Fruit fly (Drosophila melanogaster): ENCODE data around the gene RluA-2.

RluA-2 gene

DNA sequence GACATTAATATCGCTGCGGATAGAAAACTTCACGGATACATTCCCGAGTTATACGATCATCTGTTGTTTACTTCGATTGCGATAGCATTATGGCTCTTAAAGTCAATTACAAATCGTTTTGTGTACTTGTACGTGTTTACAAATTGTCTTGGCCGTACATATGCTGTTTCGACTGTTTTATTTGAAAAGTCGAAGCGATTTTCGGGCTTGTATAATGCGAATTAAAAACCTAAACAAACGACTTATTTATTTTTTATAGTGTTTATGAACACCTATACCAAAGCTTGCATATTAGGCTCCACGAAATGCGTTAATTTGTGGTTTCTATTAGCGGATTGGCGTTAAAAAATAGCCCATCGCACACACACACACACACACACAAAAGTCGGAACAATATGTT, 4.6 kb upstream of the RluA-2 start:
- no peak for TF ChIP-seq noc (tag; optimal IDR thresholded peaks at IDR 0.05)

DNA sequence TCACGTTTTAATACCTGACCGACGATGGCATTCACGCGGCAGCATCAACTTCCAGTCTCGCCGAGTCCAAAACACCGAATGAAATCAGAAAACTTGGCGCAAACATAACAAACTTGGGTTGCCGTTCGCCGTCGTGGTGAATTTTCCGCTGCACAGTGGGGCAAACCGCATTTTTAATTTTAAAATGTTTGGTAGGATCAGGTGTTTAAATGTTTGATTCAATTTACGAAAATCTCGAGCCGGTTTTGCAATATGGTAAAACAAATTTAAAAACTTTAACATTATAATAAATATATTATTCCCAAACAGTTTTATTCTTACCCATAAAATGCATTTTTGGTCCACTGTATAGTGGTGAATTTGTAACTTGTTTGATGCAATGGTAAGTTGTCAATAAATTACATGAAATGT, 2.6 kb upstream of the RluA-2 start, which contains the start of gene RluA-1:
TSS of gene RluA-1 (minus strand) at position 82 of the 411 bp plus-strand sequence.
- peak; percentile 71 for TF ChIP-seq noc (tag; optimal IDR thresholded peaks at IDR 0.05)

DNA sequence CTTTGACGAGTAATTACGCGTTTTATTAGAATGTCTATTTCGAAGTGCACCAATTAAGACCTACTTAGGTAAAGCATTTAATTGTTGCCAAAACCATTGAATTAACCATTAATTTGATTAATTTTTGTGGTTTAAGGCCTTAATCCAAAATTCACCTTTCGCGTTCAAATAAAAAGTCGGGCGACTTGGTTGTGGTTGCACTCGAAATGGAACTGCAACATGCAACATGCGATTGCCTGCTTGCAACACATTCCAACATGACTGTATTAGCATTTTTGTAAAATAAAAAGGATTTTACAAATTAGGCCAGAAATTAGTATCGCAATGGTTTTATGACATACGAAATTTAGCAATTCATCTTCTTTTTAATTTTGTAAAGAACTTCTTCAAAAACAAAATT, 2.1 kb upstream of the RluA-2 start:
- TF ChIP-seq noc (tag; optimal IDR thresholded peaks at IDR 0.05): no peak

DNA sequence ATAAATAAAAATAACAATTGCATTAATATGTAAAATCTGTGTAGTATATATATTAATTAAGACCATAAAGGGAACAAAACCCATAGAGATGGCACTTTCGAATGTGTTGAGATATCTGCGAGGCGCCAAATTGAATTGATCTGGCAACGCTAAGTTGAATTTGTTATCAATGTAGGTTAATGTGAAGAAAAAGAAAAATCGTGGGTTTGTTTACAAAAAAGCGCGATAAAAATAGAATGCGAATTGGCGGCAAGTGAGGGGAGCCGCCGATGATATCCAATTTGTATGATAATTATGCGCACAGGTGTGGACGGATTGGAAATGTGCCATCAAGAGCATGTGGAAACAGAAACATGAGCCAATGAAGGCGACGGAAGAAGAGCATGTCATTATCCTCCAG, 3.0 kb downstream of the RluA-2 start:
- no peak for TF ChIP-seq noc (tag; optimal IDR thresholded peaks at IDR 0.05)

DNA sequence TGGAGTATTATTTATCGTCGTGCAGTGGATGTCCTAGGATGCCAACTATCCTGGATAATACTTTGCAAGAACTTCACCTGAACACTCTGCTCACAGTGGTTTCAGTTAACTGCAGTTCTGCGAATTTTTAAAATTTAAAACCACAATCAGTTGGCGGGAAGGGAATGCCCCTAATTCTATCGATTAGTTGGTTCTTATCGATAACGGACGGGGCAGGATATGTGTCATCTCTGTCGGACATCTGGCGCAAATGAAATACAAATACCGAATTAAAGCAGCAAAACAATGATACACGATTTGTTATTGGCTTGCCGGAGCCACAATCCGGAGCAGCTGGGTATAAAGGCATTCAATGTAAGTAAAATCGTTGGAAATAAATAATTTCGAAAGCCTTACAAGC, 6.2 kb downstream of the RluA-2 start, which contains the start of gene Grip75:
TSS of gene Grip75 (plus strand) at position 223 of the 400 bp plus-strand sequence.
- no peak for TF ChIP-seq noc (tag; optimal IDR thresholded peaks at IDR 0.05)

DNA sequence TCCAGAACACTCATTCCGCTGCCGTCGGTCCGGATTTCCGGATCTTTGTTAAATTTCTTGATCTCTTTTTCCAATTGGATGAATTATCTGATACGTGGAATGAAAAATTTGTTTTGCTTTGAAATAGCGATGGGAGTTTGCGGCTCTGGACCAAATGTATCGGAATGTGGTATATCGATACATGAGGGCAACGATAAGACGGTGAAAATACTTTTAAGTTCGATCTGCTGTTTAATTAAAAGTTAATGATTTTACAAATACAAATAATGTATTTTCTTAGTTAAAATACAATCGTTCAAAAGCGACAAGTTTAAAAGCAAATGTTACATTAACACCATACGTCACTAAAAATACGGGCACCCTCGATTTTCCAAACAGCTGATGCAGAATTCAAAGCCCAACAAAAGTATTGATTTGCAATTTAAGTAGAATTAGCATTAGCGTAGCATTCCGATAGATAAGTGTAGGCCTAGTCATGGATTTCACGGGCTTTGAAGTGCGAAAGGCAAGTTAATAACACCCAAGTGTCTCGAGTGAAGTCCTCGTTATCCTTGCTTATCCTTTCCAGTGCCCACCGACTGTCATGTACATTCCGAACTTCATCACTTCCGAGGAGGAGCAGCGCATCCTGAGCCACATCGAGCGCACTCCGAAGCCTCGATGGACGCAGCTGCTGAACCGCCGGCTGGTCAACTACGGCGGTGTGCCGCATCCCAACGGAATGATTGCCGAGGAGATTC, 11.8 kb downstream of the RluA-2 start, which contains the start of the genes Cog4 and CG6144:
TSS of gene Cog4 (minus strand) at position 139 of the 740 bp plus-strand sequence.
TSS of gene CG6144 (plus strand) at position 211 of the 740 bp plus-strand sequence.
- TF ChIP-seq noc (tag; optimal IDR thresholded peaks at IDR 0.05): no peak

DNA sequence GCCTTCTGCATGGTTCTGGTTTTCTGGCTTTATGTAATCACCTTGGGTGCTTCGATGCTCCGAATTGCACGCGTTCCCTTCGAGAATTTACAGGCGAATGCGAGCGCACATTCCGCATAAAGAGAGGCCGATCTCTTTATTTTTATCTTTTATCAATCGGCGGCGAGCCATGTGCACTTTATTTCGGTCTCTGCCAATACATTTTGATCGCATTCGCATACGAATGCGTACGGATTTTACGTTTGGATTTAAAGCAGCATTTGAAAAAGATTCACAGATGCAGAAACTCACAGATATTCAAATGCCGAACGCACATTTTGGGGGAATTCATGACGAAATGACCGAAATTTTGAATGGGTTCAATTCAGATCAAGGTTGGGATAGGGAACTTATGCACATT, 14.5 kb downstream of the RluA-2 start, which contains the start of gene CG13144:
TSS of gene CG13144 (minus strand) at position 101 of the 400 bp plus-strand sequence.
- TF ChIP-seq noc (tag; optimal IDR thresholded peaks at IDR 0.05): no peak

DNA sequence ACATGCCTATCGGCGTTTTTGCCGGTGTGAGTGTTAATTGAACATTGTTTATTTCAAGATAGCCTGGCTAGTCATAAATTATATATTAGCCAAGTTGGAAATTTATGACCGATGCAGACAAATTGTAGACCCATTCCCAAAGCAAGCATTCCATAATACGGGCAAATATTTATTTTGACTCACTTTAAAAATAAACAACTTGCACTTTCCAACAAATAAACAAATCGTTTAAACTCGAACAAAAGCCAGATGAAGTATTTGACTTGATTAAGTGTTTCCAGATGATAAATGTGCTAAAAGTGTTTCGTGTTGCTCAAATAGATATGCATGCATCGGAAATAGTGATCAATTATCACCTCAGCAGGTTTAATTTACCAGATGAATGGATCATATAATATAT, 18.6 kb downstream of the RluA-2 start:
- TF ChIP-seq noc (tag; optimal IDR thresholded peaks at IDR 0.05): no peak

DNA sequence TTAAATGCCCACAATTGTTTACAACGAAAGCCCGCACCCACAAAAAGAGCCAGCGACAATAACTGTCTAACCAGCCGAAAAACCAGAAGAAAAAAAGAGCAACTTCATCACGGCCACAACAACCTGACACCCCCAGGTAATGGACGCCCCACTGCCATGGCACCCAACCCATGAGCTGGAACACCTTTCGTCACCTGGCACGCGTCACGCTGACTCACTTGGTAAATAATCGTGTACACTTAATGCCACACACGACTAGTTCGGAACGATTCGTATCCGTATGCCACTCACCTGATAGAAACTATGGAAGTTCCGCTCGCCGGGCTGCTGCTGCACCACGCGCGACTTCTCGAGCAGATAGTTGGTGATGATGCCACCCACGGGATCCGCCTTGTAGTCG, 19.5 kb downstream of the RluA-2 start:
- TF ChIP-seq noc (tag; optimal IDR thresholded peaks at IDR 0.05): no peak

DNA sequence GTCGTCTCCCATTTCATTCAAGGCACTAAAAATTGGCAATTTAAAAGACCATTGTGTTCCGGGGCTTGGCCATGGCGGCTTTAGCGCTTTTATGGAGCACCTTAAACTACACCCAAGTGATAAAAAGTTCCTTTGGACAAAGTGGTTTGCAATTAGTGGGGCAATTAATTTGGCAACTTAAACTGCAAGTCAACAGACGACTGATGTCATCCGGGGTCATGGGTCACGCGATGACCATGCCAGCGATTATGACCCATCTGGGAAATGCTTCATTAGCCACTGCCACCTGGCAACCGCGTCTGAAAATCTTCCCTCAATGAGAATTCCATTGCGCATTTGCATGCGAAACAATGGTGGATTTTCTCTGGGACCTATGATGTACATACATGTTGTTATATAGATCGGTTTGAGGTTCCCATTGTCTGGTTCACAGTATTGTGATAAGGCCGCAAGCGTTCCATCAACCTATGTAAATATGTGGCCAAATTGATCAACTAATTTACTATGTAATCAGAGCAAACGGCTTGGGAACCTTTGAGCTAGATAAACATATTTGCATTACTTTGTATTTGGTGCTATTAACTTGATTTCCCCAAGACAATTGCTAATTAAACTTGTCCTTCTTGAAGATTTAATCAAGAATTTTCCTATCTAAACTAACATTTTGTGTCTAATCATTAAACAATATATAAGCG, 20.4 kb downstream of the RluA-2 start:
- no peak for TF ChIP-seq noc (tag; optimal IDR thresholded peaks at IDR 0.05)

DNA sequence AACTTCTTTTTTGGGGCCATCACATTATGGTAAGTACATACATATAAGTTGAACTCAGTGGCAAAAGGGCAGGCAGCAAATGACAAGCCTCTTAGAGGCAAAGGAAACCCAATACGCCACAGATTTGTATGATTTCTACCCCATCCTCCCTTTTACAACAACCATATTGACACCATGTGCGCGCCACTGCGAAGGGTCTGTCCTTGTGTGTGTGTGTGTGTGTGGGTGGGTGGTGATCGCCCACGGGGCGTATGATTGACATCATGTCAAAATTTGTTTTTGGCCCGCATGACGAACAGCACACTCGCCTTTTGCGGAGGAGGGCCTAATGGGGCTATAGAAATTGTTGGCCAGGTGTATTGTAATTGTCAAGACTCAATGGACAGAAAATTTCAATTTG, 22.7 kb downstream of the RluA-2 start:
- no peak for TF ChIP-seq noc (tag; optimal IDR thresholded peaks at IDR 0.05)

DNA sequence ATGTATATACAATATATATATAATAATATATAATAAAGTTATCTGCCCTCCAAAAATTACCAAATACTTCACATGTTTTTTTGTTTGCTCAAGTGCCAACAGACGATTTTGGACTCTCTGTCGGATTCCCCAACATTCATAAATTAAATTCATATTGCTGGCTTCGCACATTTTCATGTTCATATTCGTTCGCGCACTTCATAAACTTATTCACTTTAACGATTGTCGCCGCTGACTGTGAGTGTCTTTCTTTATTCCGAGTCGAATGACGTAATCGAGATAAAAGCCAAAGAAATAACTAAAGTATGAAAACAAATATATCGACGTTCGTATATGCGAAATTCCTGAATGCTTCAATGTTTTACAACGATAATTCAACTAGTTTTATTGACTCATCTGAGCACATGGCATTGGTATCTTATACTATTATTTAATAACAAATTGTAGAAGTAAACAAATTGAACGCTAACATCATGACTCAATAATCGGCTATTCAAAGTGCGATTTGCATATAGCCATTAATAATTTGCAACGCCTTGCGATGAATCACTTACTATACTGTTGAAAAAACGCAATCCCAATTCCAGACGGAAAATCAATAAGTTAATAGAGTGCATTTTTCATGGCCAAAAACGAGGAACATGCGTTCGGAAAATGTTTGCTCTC, 23.6 kb downstream of the RluA-2 start:
- TF ChIP-seq noc (tag; optimal IDR thresholded peaks at IDR 0.05): no peak

DNA sequence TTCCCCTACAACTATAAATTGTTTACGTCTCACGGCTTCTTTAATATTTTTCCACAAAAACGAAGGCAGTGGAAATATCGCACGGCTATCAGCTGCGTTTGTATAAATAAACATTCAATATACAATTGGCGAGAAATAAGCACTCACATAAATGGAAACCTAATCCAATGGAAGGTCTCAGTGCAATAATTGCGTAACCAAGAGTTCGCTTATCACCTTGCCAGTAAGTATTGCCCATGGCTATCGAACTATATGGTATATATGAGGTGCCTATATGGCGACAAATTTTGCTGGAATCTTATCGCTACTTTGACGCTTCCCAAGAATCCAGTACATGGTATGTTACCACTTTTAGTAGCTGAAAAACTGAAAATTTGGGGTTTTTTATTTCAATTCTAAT, 25.4 kb downstream of the RluA-2 start:
- no peak for TF ChIP-seq noc (tag; optimal IDR thresholded peaks at IDR 0.05)

DNA sequence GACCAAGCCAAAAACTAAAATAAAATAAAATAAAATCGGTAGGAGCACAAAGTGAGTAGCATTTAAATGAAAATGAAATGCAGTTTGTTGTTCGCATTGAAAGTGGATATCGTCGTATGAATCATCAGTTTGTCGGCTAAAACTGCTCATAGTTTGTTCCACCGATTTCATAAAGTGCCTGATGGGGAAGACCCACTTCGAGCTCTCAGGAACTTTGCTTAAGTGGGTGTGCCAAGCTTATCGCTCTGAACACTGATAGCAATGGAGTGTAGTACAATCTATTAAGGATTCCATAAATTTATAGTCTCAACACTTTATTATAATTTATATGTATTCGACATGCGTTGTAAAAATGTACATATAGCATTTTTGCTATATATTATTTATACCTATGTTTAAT, 26.0 kb downstream of the RluA-2 start:
- peak; percentile 27 for TF ChIP-seq noc (tag; optimal IDR thresholded peaks at IDR 0.05)

DNA sequence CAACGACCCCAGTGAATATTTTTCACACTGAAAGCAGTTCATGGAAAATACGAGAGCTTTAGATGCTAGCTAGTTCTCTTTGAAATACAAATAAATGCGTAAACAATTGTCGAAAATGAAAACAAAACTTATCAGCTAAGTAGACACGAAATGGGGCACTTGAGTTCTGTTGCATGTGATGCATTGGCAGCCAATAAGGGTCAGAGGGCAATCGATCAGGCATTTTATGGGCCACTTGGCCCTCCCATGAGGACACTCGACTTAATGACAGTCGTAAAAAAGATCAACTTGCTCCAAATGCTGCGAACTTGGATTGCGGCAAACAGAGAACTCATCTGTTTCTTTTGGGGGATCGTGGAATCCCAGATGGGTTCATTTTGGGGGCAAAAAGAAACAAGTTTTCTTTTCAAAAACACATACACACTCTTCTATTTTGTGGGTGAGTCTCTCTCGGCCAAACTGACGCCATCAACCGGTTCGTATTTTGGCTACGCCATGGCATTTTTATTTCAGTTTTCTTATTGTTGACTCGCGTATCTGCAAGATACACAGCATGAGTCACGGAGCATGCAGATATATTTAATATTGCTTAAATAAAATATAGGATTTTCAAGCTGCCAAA, 26.6 kb downstream of the RluA-2 start:
- no peak for TF ChIP-seq noc (tag; optimal IDR thresholded peaks at IDR 0.05)

DNA sequence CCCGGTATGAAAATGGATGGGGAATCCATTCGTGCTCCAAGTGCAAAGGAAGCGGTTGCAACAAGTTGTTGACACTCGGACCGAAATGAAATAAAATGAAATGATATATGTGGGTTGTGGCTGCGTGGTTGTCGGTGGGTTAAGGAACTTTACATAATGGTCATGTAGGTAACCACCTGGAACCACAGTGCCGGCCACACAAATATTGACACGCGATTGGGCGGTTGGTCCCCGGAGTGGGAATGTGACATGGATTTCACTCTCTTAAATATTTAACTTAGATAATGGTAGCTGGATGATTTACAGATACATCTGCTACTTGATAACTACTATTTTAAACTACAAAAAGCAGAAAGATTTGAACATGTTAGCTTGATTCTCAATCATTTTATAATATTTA, 28.0 kb downstream of the RluA-2 start:
- no peak for TF ChIP-seq noc (tag; optimal IDR thresholded peaks at IDR 0.05)
